Worm (Caenorhabditis elegans) whole organism, L4/young adult: Measurements from ENCODE around the gene bckd-1A.

ENCODE experiments used
- W03F9.2 ChIP-seq: fragments of 150-350 bp; optimal IDR thresholded peaks from 2 replicates; lab custom pipeline; 2014; ENCODE audit warnings: missing biosample characterization, missing genetic modification characterization
- dao-5 ChIP-seq: sonication (generic microtip); optimal IDR thresholded peaks from 2 replicates; lab custom pipeline; 2016; ENCODE audit warnings: missing genotype, missing genetic modification characterization, moderate library complexity, missing compliant biosample characterization
- him-1 ChIP-seq: sonication (generic microtip); optimal IDR thresholded peaks from 2 replicates; lab custom pipeline; 2016; ENCODE audit warnings: missing genotype, missing genetic modification reagents, missing genetic modification characterization, missing compliant biosample characterization

ce11 chrIII:13011927-13012326 lies 39.6 kb upstream of the bckd-1A start:
- TF ChIP-seq W03F9.2, result no peak
- TF ChIP-seq him-1, result no peak
- TF ChIP-seq dao-5 (tag; lab: Kevin White, UChicago), result no peak
